Worm (Caenorhabditis elegans): ENCODE measurements around the gene ugt-59.

The ugt-59 gene

DNA sequence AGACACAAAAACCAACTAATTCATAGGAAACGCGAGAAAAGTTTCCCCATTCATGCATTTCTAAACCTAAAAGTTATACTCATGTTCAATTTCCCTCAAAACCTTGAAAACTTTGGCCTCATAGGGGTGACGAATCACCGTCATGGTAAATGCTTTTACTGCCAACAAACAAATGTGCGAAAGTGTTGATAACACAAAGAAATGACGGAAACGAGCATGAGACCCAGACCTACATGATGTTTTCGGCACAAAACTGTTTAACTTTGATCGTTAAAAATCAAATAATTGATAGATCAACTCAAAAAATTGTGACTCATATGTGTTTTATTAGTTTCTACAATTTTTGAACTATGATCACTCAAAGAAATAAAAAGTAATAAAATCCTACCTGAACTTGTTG is 28.6 kb upstream of the ugt-59 start:
- TF ChIP-seq dmd-6 (GFP tag; IDR thresholded peaks at IDR 0.05) (peak; percentile 75), mxl-3 (GFP tag; optimal IDR thresholded peaks at IDR 0.05) (peak; percentile 18), daf-16 (GFP tag; optimal IDR thresholded peaks at IDR 0.05) (no peak), daf-16 (tag; optimal IDR thresholded peaks at IDR 0.05) (peak; percentile 85), sdz-12 (GFP tag; optimal IDR thresholded peaks at IDR 0.05) (no peak), nhr-77 (tag; optimal IDR thresholded peaks at IDR 0.05) (peak; percentile 78), nhr-28 (tag; optimal IDR thresholded peaks at IDR 0.05) (peak; percentile 69), lsy-2 (tag; optimal IDR thresholded peaks at IDR 0.05) (peak in 1 of 2 experiments; percentile 23), pqm-1 (tag; optimal IDR thresholded peaks at IDR 0.05) (peak; percentile 18), F10B5.3 (tag; optimal IDR thresholded peaks at IDR 0.05) (no peak), nhr-10 (tag; optimal IDR thresholded peaks at IDR 0.05) (no peak), nhr-76 (tag; optimal IDR thresholded peaks at IDR 0.05) (no peak), pha-4 (GFP tag; IDR thresholded peaks at IDR 0.05) (0 out of 2 replicates have a peak, but pooled peaks have one; percentile 9), pha-4 (tag; optimal IDR thresholded peaks at IDR 0.05) (no peak), egl-27 (tag; optimal IDR thresholded peaks at IDR 0.05) (no peak), dve-1 (tag; optimal IDR thresholded peaks at IDR 0.05; ENCODE audit: insufficient read depth) (peak; percentile 70), daf-8 (GFP tag; IDR thresholded peaks at IDR 0.05) (no peak), ceh-20 (GFP tag; IDR thresholded peaks at IDR 0.05) (peak; percentile 21; the same call in 1 of the 2 replicates), lin-1 (GFP tag; IDR thresholded peaks at IDR 0.05) (peak; percentile 72; the same call in 1 of the 2 replicates), nhr-6 (tag; optimal IDR thresholded peaks at IDR 0.05) (no peak), mes-2 (tag; optimal IDR thresholded peaks at IDR 0.05; ENCODE audit: poor library complexity, severe bottlenecking) (peak; percentile 16), hlh-11 (tag; optimal IDR thresholded peaks at IDR 0.05) (peak; percentile 78), daf-19 (GFP tag; conservative IDR thresholded peaks at IDR 0.05) (no peak), zfp-2 (tag; optimal IDR thresholded peaks at IDR 0.05) (no peak), php-3 (GFP tag; IDR thresholded peaks at IDR 0.05) (peak; percentile 81), hlh-30 (tag; optimal IDR thresholded peaks at IDR 0.05; ENCODE audit: insufficient read depth) (peak; percentile 26), spr-1 (tag; optimal IDR thresholded peaks at IDR 0.05) (no peak), ceh-44 (GFP tag; IDR thresholded peaks at IDR 0.05) (no peak)

ce11 chrIV:10337286-10337685 is 23.1 kb upstream of the ugt-59 start:
- TF ChIP-seq nhr-10 (tag; optimal IDR thresholded peaks at IDR 0.05): no peak
- peak; percentile 92 for TF ChIP-seq aha-1 (tag)

DNA sequence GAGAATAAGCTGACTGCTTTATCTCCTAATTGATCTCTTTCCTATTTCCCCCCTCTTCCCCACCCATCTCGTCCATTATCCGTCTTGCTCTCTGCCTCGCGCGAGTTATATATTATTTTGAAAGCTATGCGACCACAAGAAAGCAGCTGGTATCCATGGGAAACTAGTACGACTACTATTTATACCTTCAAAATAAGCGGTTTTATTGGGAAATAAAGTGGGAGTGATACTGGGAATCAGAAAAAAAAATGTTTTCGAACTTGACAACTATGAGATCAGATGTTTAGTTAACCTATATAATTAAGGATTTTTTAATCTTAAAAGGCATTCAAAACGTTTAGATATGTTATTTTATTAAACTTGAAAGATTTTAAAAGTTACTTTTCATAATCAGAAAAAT is 20.7 kb upstream of the ugt-59 start:
- TF ChIP-seq nhr-11 (tag; optimal IDR thresholded peaks at IDR 0.05) (peak; percentile 9), lin-15B (tag; optimal IDR thresholded peaks at IDR 0.05) (no peak), daf-16 (GFP tag; optimal IDR thresholded peaks at IDR 0.05) (no peak), daf-16 (tag; optimal IDR thresholded peaks at IDR 0.05) (no peak), Y5F2A.4 (GFP tag; optimal IDR thresholded peaks at IDR 0.05) (no peak), nhr-25 (tag; optimal IDR thresholded peaks at IDR 0.05; ENCODE audit: borderline replicate concordance, insufficient read depth) (no peak)

ce11 chrIV:10341618-10342360 is 18.6 kb upstream of the ugt-59 start:
- TF ChIP-seq egl-43 (GFP tag; IDR thresholded peaks at IDR 0.05): 0 out of 2 replicates have a peak, but pooled peaks have one; percentile 17
- TF ChIP-seq ceh-32 (tag; optimal IDR thresholded peaks at IDR 0.05; ENCODE audit: poor library complexity): peak; percentile 1
- peak; percentile 55 for TF ChIP-seq rbr-2 (tag; optimal IDR thresholded peaks at IDR 0.05)
- peak; percentile 36; the same call in 1 of the 2 replicates for TF ChIP-seq hmg-1.1 (GFP tag; IDR thresholded peaks at IDR 0.05)
- TF ChIP-seq aha-1 (tag): peak; percentile 99
- peak; percentile 48 for TF ChIP-seq set-16 (GFP tag; IDR thresholded peaks at IDR 0.05)
- no peak for TF ChIP-seq lin-13 (GFP tag; optimal IDR thresholded peaks at IDR 0.05)
- no peak for TF ChIP-seq daf-16 (GFP tag; optimal IDR thresholded peaks at IDR 0.05)
- no peak for TF ChIP-seq daf-16 (tag; optimal IDR thresholded peaks at IDR 0.05)
- peak; percentile 1 for TF ChIP-seq F37D6.2 (tag; optimal IDR thresholded peaks at IDR 0.05)
- peak; percentile 1 for TF ChIP-seq F10B5.3 (tag; optimal IDR thresholded peaks at IDR 0.05)
- TF ChIP-seq hif-1 (tag; optimal IDR thresholded peaks at IDR 0.05): no peak
- peak; percentile 7; the same call in 1 of the 2 replicates for TF ChIP-seq pha-4 (GFP tag; IDR thresholded peaks at IDR 0.05)
- no peak for TF ChIP-seq pha-4 (tag; optimal IDR thresholded peaks at IDR 0.05)
- TF ChIP-seq nhr-28 (tag; optimal IDR thresholded peaks at IDR 0.05): no peak
- no peak for TF ChIP-seq nhr-41 (GFP tag; IDR thresholded peaks at IDR 0.05)
- TF ChIP-seq hlh-30 (tag; optimal IDR thresholded peaks at IDR 0.05; ENCODE audit: insufficient read depth): peak; percentile 33
- TF ChIP-seq ZK337.2 (GFP tag; IDR thresholded peaks at IDR 0.05): no peak
- TF ChIP-seq ctbp-1 (GFP tag; IDR thresholded peaks at IDR 0.05): peak; percentile 62; the same call in 1 of the 2 replicates
